Worm (Caenorhabditis elegans): Measurements from ENCODE around the gene D1086.18.
A peak's percentile ranks its signal among the peaks of the same experiment; 100 is the strongest.

D1086.18 gene

DNA sequence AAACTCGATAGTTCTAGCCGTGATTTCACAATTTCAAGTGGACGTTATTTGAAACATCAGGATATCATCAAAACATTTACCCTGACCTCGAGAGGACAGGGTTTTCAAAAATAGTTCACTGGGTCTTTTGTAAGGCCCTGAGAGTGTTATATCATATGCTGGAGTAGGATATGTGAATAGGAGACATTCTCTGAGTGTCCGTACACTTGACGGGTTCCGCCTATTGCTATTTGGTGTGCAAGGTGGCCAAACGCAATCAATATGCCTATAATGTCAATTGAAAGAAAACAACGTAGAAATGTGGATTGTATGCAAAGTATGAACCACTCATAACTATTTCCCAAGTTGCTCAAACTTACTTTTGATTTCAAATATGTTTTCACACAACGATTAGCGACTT, 11.7 kb downstream of the D1086.18 start:
- TF ChIP-seq egl-27 (tag; optimal IDR thresholded peaks at IDR 0.05), result no peak
- TF ChIP-seq ceh-28 (tag; optimal IDR thresholded peaks at IDR 0.05), result no peak
- TF ChIP-seq pqm-1 (tag; optimal IDR thresholded peaks at IDR 0.05), result no peak
- TF ChIP-seq lin-15B (tag; optimal IDR thresholded peaks at IDR 0.05), result no peak
- no peak for TF ChIP-seq eor-1 (tag; optimal IDR thresholded peaks at IDR 0.05)
- TF ChIP-seq ceh-82 (tag; optimal IDR thresholded peaks at IDR 0.05), result no peak
- TF ChIP-seq nhr-76 (tag; optimal IDR thresholded peaks at IDR 0.05), result no peak
- no peak for TF ChIP-seq skn-1 (tag; optimal IDR thresholded peaks at IDR 0.05)
- TF ChIP-seq nhr-25 (tag; optimal IDR thresholded peaks at IDR 0.05), result no peak
- TF ChIP-seq mml-1 (tag; optimal IDR thresholded peaks at IDR 0.05), result no peak

DNA sequence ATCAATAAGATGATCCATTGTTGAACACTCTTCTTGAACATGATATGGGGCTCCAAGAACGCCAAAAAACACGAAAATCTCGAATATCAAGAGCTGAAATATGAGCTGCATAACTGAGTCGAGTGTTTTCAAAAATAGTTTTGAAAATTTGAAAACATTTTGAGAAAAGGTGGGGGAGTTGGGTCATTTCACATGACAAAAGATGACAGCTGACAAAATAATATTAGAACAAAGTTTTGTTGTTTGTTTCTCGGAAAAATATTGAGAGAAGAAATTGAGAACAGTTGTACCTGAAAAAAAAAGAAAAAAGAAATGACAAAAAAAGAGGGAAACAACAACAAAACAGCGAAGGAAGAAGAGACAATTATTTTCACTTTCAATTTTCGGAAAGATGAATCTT, 12.8 kb downstream of the D1086.18 start, which contains the start of the genes D1086.2 and D1086.1:
D1086.2 (minus strand) TSS at position 150 of the 400 bp plus-strand sequence.
D1086.1 (plus strand) TSS at position 340 of the 400 bp plus-strand sequence.
- TF ChIP-seq ceh-9 (tag; optimal IDR thresholded peaks at IDR 0.05), result no peak

DNA sequence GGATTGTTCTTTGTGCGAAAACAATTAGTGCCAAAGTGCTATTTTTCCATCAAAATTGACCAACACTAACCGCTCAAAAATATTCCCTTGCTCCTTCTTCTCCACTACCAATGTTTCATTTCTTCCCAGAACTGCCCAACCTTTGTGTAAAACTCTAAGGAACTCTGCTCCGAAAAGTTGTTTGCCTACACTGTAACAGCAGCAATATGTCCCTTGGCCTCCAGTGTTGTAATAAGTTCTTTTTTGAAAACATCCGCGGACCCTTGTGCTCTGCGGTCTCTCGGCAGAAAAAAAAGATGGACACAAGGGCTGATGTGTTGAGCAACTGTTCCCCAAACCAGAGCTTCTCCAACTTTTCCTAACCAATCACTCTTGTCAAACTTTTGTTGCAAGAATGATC, 15.2 kb downstream of the D1086.18 start, which contains the start of gene D1086.12:
D1086.12 (plus strand) TSS at position 301 of the 400 bp plus-strand sequence.
- TF ChIP-seq nfya-1 (tag; optimal IDR thresholded peaks at IDR 0.05; ENCODE audit: insufficient read depth) (peak; percentile 24), elt-2 (tag; optimal IDR thresholded peaks at IDR 0.05) (no peak), eor-1 (tag; optimal IDR thresholded peaks at IDR 0.05) (no peak), pqm-1 (tag; optimal IDR thresholded peaks at IDR 0.05) (no peak), fkh-2 (tag; optimal IDR thresholded peaks at IDR 0.05) (no peak)

DNA sequence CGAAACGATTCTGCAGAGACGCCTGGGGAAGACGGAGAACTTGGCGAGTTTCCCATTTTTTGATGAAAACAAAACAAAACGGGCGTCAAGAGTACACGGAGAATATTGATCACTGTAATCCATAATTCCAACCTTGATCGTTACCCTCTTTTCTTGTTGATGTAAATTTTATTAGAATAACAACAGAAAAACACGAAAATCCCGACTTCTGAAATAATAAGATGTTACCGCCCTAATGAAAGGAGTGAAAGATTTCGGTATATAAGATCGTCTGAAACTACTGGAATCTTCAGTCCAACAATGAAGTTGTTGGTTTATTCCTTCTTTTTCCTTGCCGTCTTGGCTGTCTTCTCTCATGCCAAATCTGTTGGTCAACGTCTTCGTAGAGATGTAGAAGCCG, 18.3 kb downstream of the D1086.18 start, which contains the start of gene D1086.9:
D1086.9 (plus strand) TSS at position 301 of the 400 bp plus-strand sequence.
- no peak for TF ChIP-seq elt-2 (tag; optimal IDR thresholded peaks at IDR 0.05)
- TF ChIP-seq skn-1 (tag; optimal IDR thresholded peaks at IDR 0.05), result no peak
- TF ChIP-seq elt-3 (tag; optimal IDR thresholded peaks at IDR 0.05), result no peak
- no peak for TF ChIP-seq fkh-10 (GFP tag; optimal IDR thresholded peaks at IDR 0.05)
- TF ChIP-seq ceh-28 (tag; optimal IDR thresholded peaks at IDR 0.05), result no peak
- TF ChIP-seq egl-5 (tag; optimal IDR thresholded peaks at IDR 0.05), result no peak
- no peak for TF ChIP-seq lin-39 (tag; optimal IDR thresholded peaks at IDR 0.05)
- no peak for TF ChIP-seq egl-27 (tag; optimal IDR thresholded peaks at IDR 0.05)
- no peak for TF ChIP-seq mdl-1 (tag; optimal IDR thresholded peaks at IDR 0.05)

DNA sequence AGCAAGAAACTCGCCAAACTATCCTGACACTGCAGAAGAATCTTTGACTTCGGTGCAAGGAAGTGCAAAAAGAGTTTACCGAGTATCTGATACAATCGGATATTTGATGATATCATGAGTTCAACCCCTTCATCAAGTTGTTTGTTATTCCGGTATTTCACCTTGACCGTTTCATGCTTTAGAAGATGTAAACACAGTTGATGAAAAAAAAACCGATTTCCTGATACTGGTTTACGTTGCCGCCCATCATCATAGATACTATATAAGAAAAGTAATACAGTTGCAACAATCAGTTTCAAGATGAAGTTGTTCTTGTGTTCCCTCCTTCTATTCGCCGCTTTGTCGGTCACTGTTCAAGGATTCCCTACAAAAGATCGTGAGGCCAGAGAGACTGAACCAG, 21.8 kb downstream of the D1086.18 start, which contains the start of gene H39E23.3:
H39E23.3 (plus strand) TSS at position 301 of the 400 bp plus-strand sequence.
- no peak for TF ChIP-seq fkh-2 (tag; optimal IDR thresholded peaks at IDR 0.05)
- TF ChIP-seq nhr-23 (tag; optimal IDR thresholded peaks at IDR 0.05), result no peak
- no peak for TF ChIP-seq fos-1 (tag; optimal IDR thresholded peaks at IDR 0.05)
- TF ChIP-seq snpc-4 (tag; optimal IDR thresholded peaks at IDR 0.05), result no peak
- TF ChIP-seq R02D3.7 (tag; optimal IDR thresholded peaks at IDR 0.05), result no peak
- TF ChIP-seq nhr-43 (tag; optimal IDR thresholded peaks at IDR 0.05; ENCODE audit: poor library complexity, severe bottlenecking), result no peak
- no peak for TF ChIP-seq fkh-10 (GFP tag; optimal IDR thresholded peaks at IDR 0.05)
- TF ChIP-seq nhr-12 (tag; optimal IDR thresholded peaks at IDR 0.05), result no peak
- no peak for TF ChIP-seq lin-15B (tag; optimal IDR thresholded peaks at IDR 0.05)
- no peak for TF ChIP-seq eor-1 (tag; optimal IDR thresholded peaks at IDR 0.05)
- TF ChIP-seq nhr-25 (tag; optimal IDR thresholded peaks at IDR 0.05), result no peak
- no peak for TF ChIP-seq ceh-9 (tag; optimal IDR thresholded peaks at IDR 0.05)
- TF ChIP-seq hmg-11 (tag; optimal IDR thresholded peaks at IDR 0.05), result no peak
- TF ChIP-seq egl-27 (tag; optimal IDR thresholded peaks at IDR 0.05), result no peak
- no peak for TF ChIP-seq unc-39 (tag; optimal IDR thresholded peaks at IDR 0.05)
- no peak for TF ChIP-seq ama-1 (optimal IDR thresholded peaks at IDR 0.05)

DNA sequence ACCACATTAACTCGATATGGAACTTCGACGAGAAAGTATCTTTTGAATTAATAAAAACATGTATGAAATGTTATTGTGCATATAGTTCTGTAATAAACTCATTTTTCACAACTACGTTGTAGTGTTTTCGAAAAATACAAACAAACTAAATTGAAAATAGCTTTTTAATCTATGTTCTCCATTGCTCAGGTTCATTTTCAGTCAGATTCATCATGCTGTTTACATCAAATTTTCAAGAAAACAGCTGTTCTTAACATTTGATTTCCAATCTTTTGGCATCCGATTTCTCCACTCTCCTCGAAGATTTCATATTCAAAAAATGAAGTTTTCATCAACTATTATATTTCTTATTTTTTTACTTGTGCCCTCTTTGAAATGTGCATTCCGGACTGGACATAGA, 24.4 kb downstream of the D1086.18 start, which contains the start of gene H39E23.2:
H39E23.2 (plus strand) TSS at position 301 of the 400 bp plus-strand sequence.
- TF ChIP-seq ceh-28 (tag; optimal IDR thresholded peaks at IDR 0.05), result no peak
- TF ChIP-seq nhr-237 (tag; optimal IDR thresholded peaks at IDR 0.05), result no peak
- TF ChIP-seq nhr-28 (tag; optimal IDR thresholded peaks at IDR 0.05), result no peak
- TF ChIP-seq R02D3.7 (tag; optimal IDR thresholded peaks at IDR 0.05), result no peak
- no peak for TF ChIP-seq hmg-11 (tag; optimal IDR thresholded peaks at IDR 0.05)
- no peak for TF ChIP-seq aly-2 (tag; optimal IDR thresholded peaks at IDR 0.05)
- TF ChIP-seq nhr-43 (tag; optimal IDR thresholded peaks at IDR 0.05; ENCODE audit: poor library complexity, severe bottlenecking), result no peak
- TF ChIP-seq nhr-23 (tag; optimal IDR thresholded peaks at IDR 0.05), result no peak
